Fruit fly (Drosophila melanogaster) whole organism, pupa: ENCODE results near the gene CG2991.
A peak's percentile ranks its signal among the peaks of the same experiment; 100 is the strongest.

Source experiments
- CG10348 ChIP-seq: fragments of 200-800 bp; sonication (Bioruptor generic); IDR thresholded peaks from 2 replicates; pipeline ENCODE4 v1.3.6; 2022; ENCODE audit warnings: missing biosample characterization, missing genetic modification characterization
- CG12605 ChIP-seq: fragments of 200-800 bp; sonication (Bioruptor generic); IDR thresholded peaks from 2 replicates; pipeline ENCODE4 v1.3.6; 2022; ENCODE audit warnings: missing biosample characterization, missing genetic modification characterization
- CG13204 ChIP-seq: fragments of 200-800 bp; sonication (Bioruptor generic); optimal IDR thresholded peaks from 2 replicates; lab custom pipeline; 2018; ENCODE audit warnings: missing biosample characterization, mild to moderate bottlenecking, missing genetic modification characterization, moderate library complexity
- CG14655 ChIP-seq: fragments of 200-800 bp; sonication (Bioruptor generic); optimal IDR thresholded peaks from 3 replicates; lab custom pipeline; 2017; ENCODE audit warnings: mild to moderate bottlenecking, missing biosample characterization, missing genetic modification reagents, missing genetic modification characterization
- CG15710 ChIP-seq: fragments of 200-800 bp; sonication (Bioruptor generic); optimal IDR thresholded peaks from 2 replicates; lab custom pipeline; 2018; ENCODE audit warnings: missing biosample characterization, mild to moderate bottlenecking, missing genetic modification characterization, moderate library complexity
- CG17806 ChIP-seq: fragments of 200-800 bp; sonication (Bioruptor generic); optimal IDR thresholded peaks from 2 replicates; lab custom pipeline; 2018; ENCODE audit warnings: missing biosample characterization, mild to moderate bottlenecking, missing genetic modification characterization, moderate library complexity
- CG32121 ChIP-seq: fragments of 200-800 bp; sonication (Bioruptor generic); IDR thresholded peaks from 2 replicates; pipeline ENCODE4 v1.3.6; 2022; ENCODE audit warnings: missing biosample characterization, missing genetic modification characterization
- CG34367 ChIP-seq: fragments of 200-800 bp; sonication (Bioruptor generic); optimal IDR thresholded peaks from 2 replicates; lab custom pipeline; 2018; ENCODE audit warnings: missing biosample characterization, mild to moderate bottlenecking, missing genetic modification characterization
- CG4496 ChIP-seq: fragments of 200-800 bp; sonication (Bioruptor generic); IDR thresholded peaks from 3 replicates; pipeline ENCODE4 v1.3.6; 2022; ENCODE audit warnings: missing biosample characterization, missing genetic modification characterization
- CG8159 ChIP-seq: fragments of 200-800 bp; sonication (Bioruptor generic); optimal IDR thresholded peaks from 3 replicates; lab custom pipeline; 2018; ENCODE audit warnings: missing biosample characterization, mild to moderate bottlenecking, missing genetic modification characterization, moderate library complexity
- CG8301 ChIP-seq: fragments of 200-800 bp; sonication (Bioruptor generic); optimal IDR thresholded peaks from 2 replicates; lab custom pipeline; 2018; ENCODE audit warnings: missing biosample characterization, mild to moderate bottlenecking, missing genetic modification characterization
- CG9948 ChIP-seq: fragments of 200-800 bp; sonication (Bioruptor generic); optimal IDR thresholded peaks from 2 replicates; lab custom pipeline; 2018; ENCODE audit warnings: missing biosample characterization, mild to moderate bottlenecking, missing genetic modification characterization, moderate library complexity
- D1 ChIP-seq: fragments of 200-800 bp; sonication (Bioruptor generic); optimal IDR thresholded peaks from 2 replicates; lab custom pipeline; 2018; ENCODE audit warnings: missing biosample characterization, mild to moderate bottlenecking, missing genetic modification characterization, moderate library complexity
- EcR ChIP-seq: fragments of 200-800 bp; sonication (Bioruptor generic); optimal IDR thresholded peaks from 3 replicates; lab custom pipeline; 2019; ENCODE audit warnings: missing biosample characterization, missing genetic modification characterization, mild to moderate bottlenecking, moderate library complexity, missing genetic modification reagents
- Ets98B ChIP-seq: fragments of 200-800 bp; sonication (Bioruptor generic); IDR thresholded peaks from 2 replicates; pipeline ENCODE4 v1.3.6; 2022; ENCODE audit warnings: missing biosample characterization, missing genetic modification characterization
- Pif1A ChIP-seq: fragments of 200-800 bp; sonication (Bioruptor generic); optimal IDR thresholded peaks from 3 replicates; lab custom pipeline; 2016; ENCODE audit warnings: missing biosample characterization, missing genetic modification characterization
- Pif1B ChIP-seq: fragments of 200-800 bp; sonication (Bioruptor generic); optimal IDR thresholded peaks from 3 replicates; lab custom pipeline; 2016; ENCODE audit warnings: missing biosample characterization, missing genetic modification characterization
- Snoo ChIP-seq: fragments of 200-800 bp; sonication (Bioruptor generic); optimal IDR thresholded peaks from 3 replicates; lab custom pipeline; 2017; ENCODE audit warnings: missing biosample characterization, mild to moderate bottlenecking, missing genetic modification characterization, inconsistent platforms
- fd96Ca ChIP-seq: fragments of 200-800 bp; sonication (Bioruptor generic); IDR thresholded peaks from 3 replicates; pipeline ENCODE4 v1.3.6; 2022; ENCODE audit warnings: missing biosample characterization, missing genetic modification characterization
- gl ChIP-seq: fragments of 200-800 bp; sonication (Bioruptor generic); optimal IDR thresholded peaks from 2 replicates; lab custom pipeline; 2018; ENCODE audit warnings: missing biosample characterization, mild to moderate bottlenecking, missing genetic modification characterization
- rn ChIP-seq: fragments of 200-800 bp; sonication (Bioruptor generic); IDR thresholded peaks from 2 replicates; pipeline ENCODE4 v1.3.6; 2022; ENCODE audit warnings: missing biosample characterization, missing genetic modification characterization

CG2991 gene

dm6 chr2L:2872968-2873728 lies 16.2 kb downstream of the CG2991 start:
- TF ChIP-seq D1 (tag; lab: Kevin White, UChicago) = no peak
- peak; percentile 0 for TF ChIP-seq CG8301 (tag; lab: Kevin White, UChicago)
- TF ChIP-seq Pif1A (GFP tag; lab: Kevin White, UChicago) = peak; percentile 22
- TF ChIP-seq CG4496 (GFP tag; lab: Robert Waterston, UW) = no peak; the same call in 2 of the 3 replicates
- no peak for TF ChIP-seq CG14655 (GFP tag; lab: Kevin White, UChicago)
- peak; percentile 27 for TF ChIP-seq CG15710
- TF ChIP-seq Snoo (tag; lab: Kevin White, UChicago) = peak; percentile 37
- TF ChIP-seq CG8159 (tag; lab: Kevin White, UChicago) = peak; percentile 42
- TF ChIP-seq CG17806 = no peak
- peak; percentile 48; the same call in 1 of the 3 replicates for TF ChIP-seq fd96Ca (GFP tag; lab: Robert Waterston, UW)
- TF ChIP-seq CG13204 (GFP tag; lab: Kevin White, UChicago) = no peak
- TF ChIP-seq EcR (GFP tag; lab: Kevin White, UChicago) = peak; percentile 1
- TF ChIP-seq CG9948 (tag; lab: Kevin White, UChicago) = peak; percentile 32
- no peak for TF ChIP-seq CG10348 (GFP tag; lab: Robert Waterston, UW)
- no peak for TF ChIP-seq CG34367 (tag; lab: Kevin White, UChicago)
- TF ChIP-seq Pif1B (GFP tag; lab: Kevin White, UChicago) = peak; percentile 1
- no peak for TF ChIP-seq CG12605 (GFP tag; lab: Robert Waterston, UW)
- peak; percentile 20; the same call in 1 of the 2 replicates for TF ChIP-seq Ets98B (GFP tag; lab: Robert Waterston, UW)
- TF ChIP-seq CG32121 (GFP tag; lab: Robert Waterston, UW) = 0 out of 2 replicates have a peak, but pooled peaks have one; percentile 47
- no peak for TF ChIP-seq gl

- TF ChIP-seq Snoo (tag; lab: Kevin White, UChicago) = no peak
- TF ChIP-seq Pif1B (GFP tag; lab: Kevin White, UChicago) = no peak
- no peak for TF ChIP-seq rn
- no peak for TF ChIP-seq fd96Ca (GFP tag; lab: Robert Waterston, UW)
- no peak for TF ChIP-seq CG8159 (tag; lab: Kevin White, UChicago)
- TF ChIP-seq Pif1A (GFP tag; lab: Kevin White, UChicago) = no peak
- TF ChIP-seq CG14655 (GFP tag; lab: Kevin White, UChicago) = no peak
- TF ChIP-seq Ets98B (GFP tag; lab: Robert Waterston, UW) = no peak
- no peak for TF ChIP-seq CG32121 (GFP tag; lab: Robert Waterston, UW)
- no peak for TF ChIP-seq CG12605 (GFP tag; lab: Robert Waterston, UW)
- TF ChIP-seq CG10348 (GFP tag; lab: Robert Waterston, UW) = no peak
- no peak for TF ChIP-seq EcR (GFP tag; lab: Kevin White, UChicago)
- no peak for TF ChIP-seq CG34367 (tag; lab: Kevin White, UChicago)
- TF ChIP-seq CG17806 = no peak
- TF ChIP-seq gl = no peak
- TF ChIP-seq CG9948 (tag; lab: Kevin White, UChicago) = no peak
- TF ChIP-seq CG8301 (tag; lab: Kevin White, UChicago) = no peak
- TF ChIP-seq CG4496 (GFP tag; lab: Robert Waterston, UW) = no peak
Measured at dm6 chr2L:2873729-2874127, 16.8 kb downstream of the CG2991 start.

dm6 chr2L:2874185-2874541 lies 17.2 kb downstream of the CG2991 start, which contains the start of gene Ifrd1:
Ifrd1 (minus strand) TSS chr2L:2874489.
- no peak for TF ChIP-seq Ets98B (GFP tag; lab: Robert Waterston, UW)
- no peak for TF ChIP-seq CG14655 (GFP tag; lab: Kevin White, UChicago)
- no peak for TF ChIP-seq gl
- no peak for TF ChIP-seq Pif1A (GFP tag; lab: Kevin White, UChicago)
- TF ChIP-seq CG32121 (GFP tag; lab: Robert Waterston, UW) = no peak
- TF ChIP-seq CG8159 (tag; lab: Kevin White, UChicago) = no peak
- TF ChIP-seq Pif1B (GFP tag; lab: Kevin White, UChicago) = no peak
- TF ChIP-seq CG17806 = no peak
- TF ChIP-seq rn = no peak
- TF ChIP-seq CG10348 (GFP tag; lab: Robert Waterston, UW) = no peak
- TF ChIP-seq CG8301 (tag; lab: Kevin White, UChicago) = no peak
- no peak for TF ChIP-seq CG12605 (GFP tag; lab: Robert Waterston, UW)
- TF ChIP-seq fd96Ca (GFP tag; lab: Robert Waterston, UW) = no peak
- no peak for TF ChIP-seq D1 (tag; lab: Kevin White, UChicago)
- no peak for TF ChIP-seq EcR (GFP tag; lab: Kevin White, UChicago)
- TF ChIP-seq CG4496 (GFP tag; lab: Robert Waterston, UW) = no peak
- no peak for TF ChIP-seq CG13204 (GFP tag; lab: Kevin White, UChicago)

dm6 chr2L:2874542-2875194 lies 17.7 kb downstream of the CG2991 start, which contains the start of gene CG8814:
CG8814 (plus strand) TSS chr2L:2874890.
- TF ChIP-seq gl = peak; percentile 85
- peak; percentile 35 for TF ChIP-seq Pif1B (GFP tag; lab: Kevin White, UChicago)
- TF ChIP-seq CG9948 (tag; lab: Kevin White, UChicago) = peak; percentile 20
- TF ChIP-seq rn = no peak
- TF ChIP-seq CG32121 (GFP tag; lab: Robert Waterston, UW) = peak; percentile 63; the same call in 1 of the 2 replicates
- TF ChIP-seq Pif1A (GFP tag; lab: Kevin White, UChicago) = peak; percentile 58
- no peak for TF ChIP-seq CG13204 (GFP tag; lab: Kevin White, UChicago)
- TF ChIP-seq CG15710 = peak; percentile 45
- peak; percentile 85 for TF ChIP-seq CG4496 (GFP tag; lab: Robert Waterston, UW)
- TF ChIP-seq CG12605 (GFP tag; lab: Robert Waterston, UW) = peak; percentile 86
- TF ChIP-seq fd96Ca (GFP tag; lab: Robert Waterston, UW) = peak; percentile 67; the same call in 1 of the 3 replicates
- peak; percentile 79 for TF ChIP-seq Ets98B (GFP tag; lab: Robert Waterston, UW)
- peak; percentile 7 for TF ChIP-seq EcR (GFP tag; lab: Kevin White, UChicago)
- peak; percentile 43 for TF ChIP-seq CG8159 (tag; lab: Kevin White, UChicago)
- peak; percentile 3 for TF ChIP-seq CG17806
- no peak for TF ChIP-seq CG34367 (tag; lab: Kevin White, UChicago)
- TF ChIP-seq CG10348 (GFP tag; lab: Robert Waterston, UW) = no peak
- no peak for TF ChIP-seq D1 (tag; lab: Kevin White, UChicago)
- peak; percentile 52 for TF ChIP-seq CG8301 (tag; lab: Kevin White, UChicago)
- peak; percentile 63 for TF ChIP-seq CG14655 (GFP tag; lab: Kevin White, UChicago)
- peak; percentile 53 for TF ChIP-seq Snoo (tag; lab: Kevin White, UChicago)
